Worm (Caenorhabditis elegans) whole organism, L4/young adult: ENCODE results near the gene clec-230.

Experiments used
- W03F9.2 ChIP-seq: fragments of 150-350 bp; optimal IDR thresholded peaks from 2 replicates; lab custom pipeline; 2014; ENCODE audit warnings: missing biosample characterization, missing genetic modification characterization
- dao-5 ChIP-seq: sonication (generic microtip); optimal IDR thresholded peaks from 2 replicates; lab custom pipeline; 2016; ENCODE audit warnings: missing genotype, missing genetic modification characterization, moderate library complexity, missing compliant biosample characterization
- him-1 ChIP-seq: sonication (generic microtip); optimal IDR thresholded peaks from 2 replicates; lab custom pipeline; 2016; ENCODE audit warnings: missing genotype, missing genetic modification reagents, missing genetic modification characterization, missing compliant biosample characterization

- TF ChIP-seq him-1, result no peak
- no peak for TF ChIP-seq dao-5 (tag; lab: Kevin White, UChicago)
- no peak for TF ChIP-seq W03F9.2 (tag; lab: Kevin White, UChicago)
Observed at ce11 chrV:15309011-15309410, 39.9 kb downstream of the clec-230 start, which contains the start of gene srz-10.
